Worm (Caenorhabditis elegans) whole organism, early embryonic: ENCODE results near the gene C55B6.4.
A peak's percentile ranks its signal among the peaks of the same experiment; 100 is the strongest.

Experiments
- B0310.2 ChIP-seq: sonication (generic microtip); optimal IDR thresholded peaks from 2 replicates; lab custom pipeline; 2016; ENCODE audit warnings: mild to moderate bottlenecking, missing genetic modification characterization, missing compliant biosample characterization
- F13C5.2 ChIP-seq: sonication (generic microtip); optimal IDR thresholded peaks from 2 replicates; lab custom pipeline; 2017; ENCODE audit warnings: mild to moderate bottlenecking, missing genetic modification characterization, inconsistent platforms, missing compliant biosample characterization
- aly-1 ChIP-seq: sonication (generic microtip); optimal IDR thresholded peaks from 2 replicates; lab custom pipeline; 2016; ENCODE audit warnings: missing genetic modification characterization, missing compliant biosample characterization
- ama-1 ChIP-seq: fragments of 150-350 bp; optimal IDR thresholded peaks from 2 replicates; lab custom pipeline; 2014
- ceh-13 ChIP-seq: fragments of 200-800 bp; sonication (Bioruptor generic); optimal IDR thresholded peaks from 2 replicates; lab custom pipeline; 2018; ENCODE audit warnings: mild to moderate bottlenecking, missing genetic modification characterization, missing compliant biosample characterization
- ceh-36 ChIP-seq: sonication (generic microtip); optimal IDR thresholded peaks from 2 replicates; lab custom pipeline; 2016; ENCODE audit warnings: missing genetic modification characterization, inconsistent platforms, missing compliant biosample characterization
- ets-7 ChIP-seq: sonication (generic microtip); optimal IDR thresholded peaks from 2 replicates; lab custom pipeline; 2016; ENCODE audit warnings: missing genotype, missing genetic modification characterization, missing compliant biosample characterization
- flt-1 ChIP-seq: fragments of 200-800 bp; sonication (Bioruptor generic); IDR thresholded peaks from 2 replicates; pipeline ENCODE4 v1.3.6; 2022; ENCODE audit warnings: missing genetic modification characterization, missing compliant biosample characterization
- hmbx-1 ChIP-seq: sonication (generic microtip); optimal IDR thresholded peaks from 2 replicates; lab custom pipeline; 2016; ENCODE audit warnings: mild to moderate bottlenecking, missing genetic modification characterization, missing compliant biosample characterization
- hmg-4 ChIP-seq: fragments of 200-800 bp; sonication (Bioruptor generic); optimal IDR thresholded peaks from 2 replicates; lab custom pipeline; 2018; ENCODE audit warnings: mild to moderate bottlenecking, missing genetic modification characterization, missing compliant biosample characterization
- hnd-1 ChIP-seq: sonication (generic microtip); optimal IDR thresholded peaks from 2 replicates; lab custom pipeline; 2016; ENCODE audit warnings: missing genetic modification characterization, missing compliant biosample characterization
- pes-1 ChIP-seq: fragments of 200-800 bp; sonication (Bioruptor generic); IDR thresholded peaks from 2 replicates; pipeline ENCODE4 v1.3.6; 2022; ENCODE audit warnings: missing genetic modification reagents, missing genetic modification characterization, missing compliant biosample characterization
- scrt-1 ChIP-seq: fragments of 200-800 bp; sonication (Bioruptor generic); IDR thresholded peaks from 2 replicates; pipeline ENCODE4 v1.3.6; 2022; ENCODE audit warnings: missing genetic modification characterization, missing compliant biosample characterization
- sea-1 ChIP-seq: fragments of 200-800 bp; sonication (Bioruptor generic); conservative IDR thresholded peaks from 2 replicates; pipeline ENCODE4 v1.3.6; 2022; ENCODE audit warnings: missing genetic modification characterization, missing compliant biosample characterization
- tbx-11 ChIP-seq: fragments of 200-800 bp; sonication (Bioruptor generic); IDR thresholded peaks from 2 replicates; pipeline ENCODE4 v1.3.6; 2022; ENCODE audit warnings: missing genetic modification characterization, missing compliant biosample characterization
- tbx-37 ChIP-seq: fragments of 200-800 bp; sonication (Bioruptor generic); conservative IDR thresholded peaks from 2 replicates; pipeline ENCODE4 v1.3.6; 2022; ENCODE audit warnings: missing genetic modification reagents, missing genetic modification characterization, missing compliant biosample characterization
- tra-4 ChIP-seq: sonication (generic microtip); optimal IDR thresholded peaks from 2 replicates; lab custom pipeline; 2017; ENCODE audit warnings: missing genetic modification characterization, missing compliant biosample characterization

Gene C55B6.4

DNA sequence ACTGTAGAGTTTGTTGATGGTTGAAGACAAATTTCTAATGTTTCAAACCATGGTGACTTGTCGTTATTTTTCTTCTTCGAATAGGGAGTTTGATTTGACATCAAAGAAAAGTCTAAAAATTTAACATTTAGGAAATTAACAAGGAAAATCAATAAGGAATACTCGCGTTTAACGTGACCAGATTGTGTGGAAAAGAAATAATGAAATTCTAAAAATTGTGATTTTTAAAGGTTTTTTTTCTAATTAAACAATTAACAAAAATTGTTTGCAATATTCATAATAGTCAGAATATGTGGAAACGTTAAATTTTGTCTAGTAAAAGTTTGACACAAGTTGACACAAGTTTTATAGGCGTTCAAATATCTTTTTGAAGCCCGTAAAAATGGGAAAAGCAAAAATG, at the start of gene C55B6.4:
Gene C55B6.4 (minus strand): TSS at position 101 of the 400 bp plus-strand sequence.
- TF ChIP-seq tbx-37 (GFP tag; lab: Robert Waterston, UW) (no peak), sea-1 (GFP tag; lab: Robert Waterston, UW) (no peak), flt-1 (GFP tag; lab: Robert Waterston, UW) (no peak), F13C5.2 (tag; lab: Kevin White, UChicago) (no peak), ceh-13 (no peak), aly-1 (tag; lab: Kevin White, UChicago) (no peak)

- TF ChIP-seq pes-1 (GFP tag; lab: Robert Waterston, UW), result no peak
These were observed 49.2 kb upstream of the C55B6.4 start for ce11 chrX:7236717-7237116.

DNA sequence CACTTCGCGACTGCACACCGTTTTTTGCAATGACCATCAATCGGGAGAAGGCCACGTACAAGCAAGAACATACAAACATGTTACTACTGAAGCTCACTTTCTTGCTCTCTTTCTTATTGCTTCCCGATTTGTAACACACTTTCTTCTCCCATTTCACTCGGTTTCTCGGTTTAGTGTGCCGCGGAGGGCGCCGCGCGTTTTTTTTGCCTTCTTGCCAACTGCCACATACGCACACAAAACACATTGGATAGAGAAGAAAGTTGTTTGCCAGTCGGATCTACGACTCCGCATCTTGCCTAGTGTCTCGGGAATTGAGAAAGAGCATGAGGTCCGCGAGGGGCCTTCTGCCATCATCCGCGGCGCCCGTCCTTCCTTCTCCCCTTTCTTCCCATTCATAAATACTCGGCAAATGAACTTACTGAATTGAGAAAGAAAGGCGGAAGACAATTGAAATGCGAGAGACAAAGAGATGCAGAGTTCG, 47.3 kb upstream of the C55B6.4 start:
- TF ChIP-seq hmg-4 (peak; percentile 48), hnd-1 (tag; lab: Kevin White, UChicago) (no peak)

- TF ChIP-seq ceh-13 (no peak), ets-7 (tag; lab: Kevin White, UChicago) (no peak), hmbx-1 (tag; lab: Kevin White, UChicago) (no peak), hmg-4 (no peak), scrt-1 (no peak), F13C5.2 (tag; lab: Kevin White, UChicago) (no peak), tra-4 (no peak), aly-1 (tag; lab: Kevin White, UChicago) (no peak), ama-1 (no peak), ceh-36 (no peak), flt-1 (GFP tag; lab: Robert Waterston, UW) (no peak), hnd-1 (tag; lab: Kevin White, UChicago) (no peak), B0310.2 (tag; lab: Kevin White, UChicago) (no peak), tbx-11 (GFP tag; lab: Robert Waterston, UW) (no peak), sea-1 (GFP tag; lab: Robert Waterston, UW) (no peak), pes-1 (GFP tag; lab: Robert Waterston, UW) (no peak), tbx-37 (GFP tag; lab: Robert Waterston, UW) (no peak)
These were observed 46.6 kb upstream of the C55B6.4 start for ce11 chrX:7234074-7234453.

DNA sequence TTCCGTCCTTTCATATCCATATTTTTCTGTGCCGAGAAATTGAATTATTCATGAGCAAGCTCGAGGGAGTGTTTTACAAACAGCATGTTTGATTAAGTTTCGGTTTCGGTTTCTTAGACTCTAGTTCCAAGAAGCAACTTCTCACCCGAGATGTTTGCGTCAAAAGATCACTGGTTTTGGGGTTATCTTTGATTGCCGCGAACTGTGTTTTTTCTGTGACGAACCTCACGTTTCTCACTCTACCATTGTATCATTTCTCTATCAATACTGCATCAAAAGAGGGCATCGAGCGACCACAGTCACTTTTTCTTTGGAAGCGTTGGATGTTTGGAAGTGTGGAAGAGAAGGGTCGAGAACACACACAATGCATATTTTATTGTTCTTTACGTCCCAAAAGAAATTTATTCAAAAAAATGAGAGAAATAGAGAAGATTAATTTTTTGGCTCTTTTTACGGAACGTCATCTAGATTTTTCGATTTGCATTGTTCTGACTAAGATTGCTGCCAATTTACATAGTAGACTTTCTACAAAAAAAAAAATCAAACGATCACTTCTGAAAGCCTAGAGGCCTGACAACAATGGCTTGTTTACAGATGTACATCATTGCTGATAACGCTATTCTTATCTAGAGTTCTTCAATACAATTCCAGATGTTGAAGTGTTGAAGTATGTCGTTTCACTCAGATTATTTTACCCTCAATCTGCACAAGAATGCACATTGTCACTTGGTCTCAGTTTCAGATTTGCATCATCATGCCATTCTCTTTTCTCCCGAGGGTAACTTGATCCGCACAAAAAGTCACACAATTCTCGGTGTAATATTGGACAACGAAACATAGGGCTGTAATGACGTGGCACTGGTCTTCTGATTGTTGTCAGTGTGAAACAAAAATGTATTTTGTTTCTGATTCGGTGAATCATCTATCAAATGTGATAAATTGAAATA, 45.9 kb upstream of the C55B6.4 start:
- TF ChIP-seq hmg-4 (no peak), hnd-1 (tag; lab: Kevin White, UChicago) (no peak), scrt-1 (no peak), F13C5.2 (tag; lab: Kevin White, UChicago) (no peak), hmbx-1 (tag; lab: Kevin White, UChicago) (no peak), ceh-13 (no peak), ceh-36 (no peak), flt-1 (GFP tag; lab: Robert Waterston, UW) (no peak), ets-7 (tag; lab: Kevin White, UChicago) (no peak), tbx-11 (GFP tag; lab: Robert Waterston, UW) (no peak), tra-4 (no peak), sea-1 (GFP tag; lab: Robert Waterston, UW) (no peak), aly-1 (tag; lab: Kevin White, UChicago) (no peak), tbx-37 (GFP tag; lab: Robert Waterston, UW) (no peak), B0310.2 (tag; lab: Kevin White, UChicago) (no peak)

- TF ChIP-seq hmbx-1 (tag; lab: Kevin White, UChicago) (no peak), ceh-36 (peak; percentile 20), ama-1 (no peak), F13C5.2 (tag; lab: Kevin White, UChicago) (no peak)
These were observed 44.8 kb upstream of the C55B6.4 start for ce11 chrX:7232158-7232822.

DNA sequence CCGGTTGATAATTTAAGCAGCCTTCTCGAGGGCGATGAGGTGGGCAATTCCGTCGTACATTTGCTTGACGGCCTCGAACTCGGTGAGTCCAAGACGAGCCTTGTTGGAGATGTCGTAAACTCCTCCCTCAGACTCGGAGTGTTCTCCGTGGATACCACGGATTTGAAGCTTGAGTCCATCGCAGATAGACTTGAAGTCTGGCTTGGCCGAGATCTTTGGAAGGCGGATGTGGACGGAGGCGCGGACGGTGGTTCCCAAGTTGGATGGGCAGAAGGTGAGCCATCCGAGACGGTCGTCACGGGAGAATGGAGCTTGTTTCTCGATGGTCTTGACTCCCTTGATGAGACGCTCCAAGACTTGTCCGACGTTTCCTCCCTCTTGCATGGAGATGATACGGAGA, 43.4 kb upstream of the C55B6.4 start:
- TF ChIP-seq F13C5.2 (tag; lab: Kevin White, UChicago), result no peak
- TF ChIP-seq aly-1 (tag; lab: Kevin White, UChicago), result no peak
- TF ChIP-seq ets-7 (tag; lab: Kevin White, UChicago), result no peak
- TF ChIP-seq flt-1 (GFP tag; lab: Robert Waterston, UW), result no peak
- TF ChIP-seq ama-1, result no peak
- no peak for TF ChIP-seq tbx-37 (GFP tag; lab: Robert Waterston, UW)
- TF ChIP-seq ceh-13, result no peak
- no peak for TF ChIP-seq sea-1 (GFP tag; lab: Robert Waterston, UW)
- no peak for TF ChIP-seq tbx-11 (GFP tag; lab: Robert Waterston, UW)
- no peak for TF ChIP-seq tra-4
- no peak for TF ChIP-seq pes-1 (GFP tag; lab: Robert Waterston, UW)
- no peak for TF ChIP-seq ceh-36
- TF ChIP-seq hmg-4, result no peak
- TF ChIP-seq B0310.2 (tag; lab: Kevin White, UChicago), result no peak
- no peak for TF ChIP-seq hmbx-1 (tag; lab: Kevin White, UChicago)
- no peak for TF ChIP-seq hnd-1 (tag; lab: Kevin White, UChicago)
- TF ChIP-seq scrt-1, result no peak
